Fruit fly (Drosophila melanogaster) whole organism, embryonic: ENCODE results near the gene CG14013.

ENCODE experiments used
- ATbp ChIP-seq: fragments of 200-800 bp; sonication (Bioruptor generic); optimal IDR thresholded peaks from 2 replicates; lab custom pipeline; 2017; ENCODE audit warnings: missing biosample characterization, mild to moderate bottlenecking, missing genetic modification characterization, missing genetic modification reagents
- CG1024 ChIP-seq: fragments of 200-800 bp; sonication (Bioruptor generic); IDR thresholded peaks from 2 replicates; pipeline ENCODE4 v1.3.6; 2022; ENCODE audit warnings: missing biosample characterization, missing genetic modification characterization
- CG11247 ChIP-seq: fragments of 200-800 bp; sonication (Bioruptor generic); IDR thresholded peaks from 2 replicates; pipeline ENCODE4 v1.3.6; 2022; ENCODE audit warnings: missing biosample characterization, missing genetic modification characterization
- CG12155 ChIP-seq: fragments of 200-800 bp; sonication (Bioruptor generic); optimal IDR thresholded peaks from 3 replicates; lab custom pipeline; 2016; ENCODE audit warnings: missing biosample characterization, missing genetic modification characterization
- CG12236 ChIP-seq: fragments of 200-800 bp; sonication (Bioruptor generic); optimal IDR thresholded peaks from 2 replicates; lab custom pipeline; 2016; ENCODE audit warnings: missing biosample characterization, missing genetic modification characterization
- CG13287 ChIP-seq: fragments of 200-800 bp; sonication (Bioruptor generic); IDR thresholded peaks from 2 replicates; pipeline ENCODE4 v1.3.6; 2022; ENCODE audit warnings: missing biosample characterization, missing genetic modification characterization; ENCODE audit not compliant: partially characterized antibody
- CG14710 ChIP-seq: fragments of 200-800 bp; sonication (Bioruptor generic); optimal IDR thresholded peaks from 3 replicates; lab custom pipeline; 2019; ENCODE audit warnings: missing biosample characterization, mild to moderate bottlenecking, missing genetic modification characterization, moderate library complexity
- CG14860 ChIP-seq: fragments of 200-800 bp; sonication (Bioruptor generic); IDR thresholded peaks from 3 replicates; pipeline ENCODE4 v1.3.6; 2022; ENCODE audit warnings: missing biosample characterization, missing genetic modification characterization; ENCODE audit not compliant: partially characterized antibody
- CG15479 ChIP-seq: fragments of 200-800 bp; sonication (Bioruptor generic); optimal IDR thresholded peaks from 3 replicates; lab custom pipeline; 2019; ENCODE audit warnings: missing biosample characterization, mild to moderate bottlenecking, missing genetic modification characterization, moderate library complexity
- CG2116 ChIP-seq: fragments of 200-800 bp; sonication (Bioruptor generic); optimal IDR thresholded peaks from 3 replicates; lab custom pipeline; 2018; ENCODE audit warnings: missing biosample characterization, mild to moderate bottlenecking, missing genetic modification characterization
- CG2199 ChIP-seq: fragments of 200-800 bp; sonication (Bioruptor generic); IDR thresholded peaks from 3 replicates; pipeline ENCODE4 v1.3.6; 2022; ENCODE audit warnings: missing biosample characterization, missing genetic modification characterization
- CG30431 ChIP-seq: fragments of 200-800 bp; sonication (Bioruptor generic); optimal IDR thresholded peaks from 2 replicates; lab custom pipeline; 2017; ENCODE audit warnings: missing biosample characterization, missing genetic modification characterization
- CG34422 ChIP-seq: fragments of 200-800 bp; sonication (Bioruptor generic); IDR thresholded peaks from 3 replicates; pipeline ENCODE4 v1.3.6; 2022; ENCODE audit warnings: missing biosample characterization, missing genetic modification characterization
- CG6272 ChIP-seq: fragments of 200-800 bp; sonication (Bioruptor generic); IDR thresholded peaks from 2 replicates; pipeline ENCODE4 v1.3.6; 2022; ENCODE audit warnings: missing biosample characterization, missing genetic modification characterization
- CG6654 ChIP-seq: fragments of 200-800 bp; sonication (Bioruptor generic); optimal IDR thresholded peaks from 2 replicates; lab custom pipeline; 2017; ENCODE audit warnings: missing biosample characterization, mild to moderate bottlenecking, missing genetic modification characterization
- CG7963 ChIP-seq: fragments of 200-800 bp; sonication (Bioruptor generic); IDR thresholded peaks from 3 replicates; pipeline ENCODE4 v1.3.6; 2022; ENCODE audit warnings: missing biosample characterization, missing genetic modification characterization; ENCODE audit not compliant: partially characterized antibody
- CG8765 ChIP-seq: fragments of 200-800 bp; sonication (Bioruptor generic); IDR thresholded peaks from 2 replicates; pipeline ENCODE4 v1.3.6; 2022; ENCODE audit warnings: missing biosample characterization, missing genetic modification characterization
- D ChIP-seq, 2 experiments: fragments of 200-800 bp in 1 of 2; fragments of >200 bp in 1 of 2; sonication (Bioruptor generic) in 1 of 2; optimal IDR thresholded peaks; 2 replicates in 1 of 2; 3 replicates in 1 of 2; lab custom pipeline; 2017; ENCODE audit warnings: mild to moderate bottlenecking in 1 of 2, missing biosample characterization in 1 of 2, missing genetic modification characterization in 1 of 2, missing genetic modification reagents in 1 of 2
- Doc3 ChIP-seq: fragments of 200-800 bp; sonication (Bioruptor generic); IDR thresholded peaks from 3 replicates; pipeline ENCODE4 v1.3.6; 2022; ENCODE audit warnings: missing biosample characterization, missing genetic modification characterization; ENCODE audit not compliant: partially characterized antibody
- Dref ChIP-seq: fragments of 200-800 bp; sonication (Bioruptor generic); IDR thresholded peaks from 2 replicates; pipeline ENCODE4 v1.3.6; 2022; ENCODE audit warnings: missing biosample characterization, missing genetic modification characterization
- GATAe ChIP-seq: fragments of 200-800 bp; sonication (Bioruptor generic); conservative IDR thresholded peaks from 2 replicates; pipeline ENCODE4 v1.3.6; 2022; ENCODE audit warnings: missing biosample characterization, missing genetic modification characterization
- HLH3B ChIP-seq: fragments of 200-800 bp; sonication (Bioruptor generic); IDR thresholded peaks from 2 replicates; pipeline ENCODE4 v1.3.6; 2022; ENCODE audit warnings: missing biosample characterization, missing genetic modification characterization
- HLH54F ChIP-seq: fragments of 200-800 bp; sonication (Bioruptor generic); optimal IDR thresholded peaks from 3 replicates; lab custom pipeline; 2016; ENCODE audit warnings: missing biosample characterization, missing genetic modification characterization
- HmgZ ChIP-seq: fragments of 200-800 bp; sonication (Bioruptor generic); optimal IDR thresholded peaks from 2 replicates; lab custom pipeline; 2018; ENCODE audit warnings: missing biosample characterization, mild to moderate bottlenecking, missing genetic modification characterization
- Jarid2 ChIP-seq: fragments of 200-800 bp; sonication (Bioruptor generic); optimal IDR thresholded peaks from 3 replicates; lab custom pipeline; 2017; ENCODE audit warnings: mild to moderate bottlenecking, missing biosample characterization, missing genetic modification reagents, missing genetic modification characterization
- Pdp1 ChIP-seq, 2 experiments: fragments of 200-800 bp; sonication (Bioruptor generic); optimal IDR thresholded peaks; 3 replicates each; lab custom pipeline; 2016; ENCODE audit warnings: missing biosample characterization in 2 of 2, missing genetic modification characterization in 2 of 2, mild to moderate bottlenecking in 1 of 2, moderate library complexity in 1 of 2
- Scr ChIP-seq: fragments of 200-800 bp; sonication (Bioruptor generic); IDR thresholded peaks from 2 replicates; pipeline ENCODE4 v1.3.6; 2022; ENCODE audit warnings: missing biosample characterization, missing genetic modification characterization; ENCODE audit not compliant: partially characterized antibody
- Sry-β ChIP-seq: fragments of 200-800 bp; sonication (Bioruptor generic); optimal IDR thresholded peaks from 2 replicates; lab custom pipeline; 2018; ENCODE audit warnings: missing biosample characterization, mild to moderate bottlenecking, missing genetic modification characterization, moderate library complexity
- Sry-δ ChIP-seq: fragments of 200-800 bp; sonication (Bioruptor generic); optimal IDR thresholded peaks from 2 replicates; lab custom pipeline; 2016; ENCODE audit warnings: missing biosample characterization, missing genetic modification characterization
- al ChIP-seq: fragments of 200-800 bp; sonication (Bioruptor generic); IDR thresholded peaks from 2 replicates; pipeline ENCODE4 v1.3.6; 2022; ENCODE audit warnings: missing biosample characterization, missing genetic modification characterization
- ato ChIP-seq: fragments of 200-800 bp; sonication (Bioruptor generic); IDR thresholded peaks from 2 replicates; pipeline ENCODE4 v1.3.6; 2022; ENCODE audit warnings: missing biosample characterization, missing genetic modification characterization; ENCODE audit not compliant: partially characterized antibody
- bbx ChIP-seq: fragments of 200-800 bp; sonication (Bioruptor generic); IDR thresholded peaks from 2 replicates; pipeline ENCODE4 v1.3.6; 2022; ENCODE audit warnings: missing biosample characterization, missing genetic modification characterization; ENCODE audit not compliant: partially characterized antibody
- cato ChIP-seq: fragments of 200-800 bp; sonication (Bioruptor generic); optimal IDR thresholded peaks from 2 replicates; lab custom pipeline; 2016; ENCODE audit warnings: missing biosample characterization, missing genetic modification characterization, borderline replicate concordance
- crp ChIP-seq, 2 experiments: fragments of 200-800 bp; sonication (Bioruptor generic); optimal IDR thresholded peaks; 2 replicates in 1 of 2; 3 replicates in 1 of 2; lab custom pipeline; 2017; ENCODE audit warnings: missing biosample characterization in 2 of 2, missing genetic modification characterization in 2 of 2, mild to moderate bottlenecking in 1 of 2, moderate library complexity in 1 of 2
- dysf ChIP-seq: fragments of 200-800 bp; sonication (Bioruptor generic); IDR thresholded peaks from 3 replicates; pipeline ENCODE4 v1.3.6; 2022; ENCODE audit warnings: missing biosample characterization, missing genetic modification characterization
- fd102C ChIP-seq: fragments of 200-800 bp; sonication (Bioruptor generic); optimal IDR thresholded peaks from 2 replicates; lab custom pipeline; 2018; ENCODE audit warnings: missing biosample characterization, mild to moderate bottlenecking, missing genetic modification characterization, moderate library complexity
- fd3F ChIP-seq: fragments of 200-800 bp; sonication (Bioruptor generic); optimal IDR thresholded peaks from 2 replicates; lab custom pipeline; 2018; ENCODE audit warnings: missing biosample characterization, mild to moderate bottlenecking, missing genetic modification characterization, moderate library complexity
- hbn ChIP-seq: fragments of 200-800 bp; sonication (Bioruptor generic); IDR thresholded peaks from 2 replicates; pipeline ENCODE4 v1.3.6; 2022; ENCODE audit warnings: missing biosample characterization, missing genetic modification characterization; ENCODE audit not compliant: partially characterized antibody
- luna ChIP-seq: fragments of 200-800 bp; sonication (Bioruptor generic); optimal IDR thresholded peaks from 2 replicates; lab custom pipeline; 2016; ENCODE audit warnings: missing biosample characterization, missing genetic modification characterization
- mam ChIP-seq: fragments of 200-800 bp; sonication (Bioruptor generic); optimal IDR thresholded peaks from 3 replicates; lab custom pipeline; 2016; ENCODE audit warnings: missing biosample characterization, missing genetic modification characterization
- nerfin-2 ChIP-seq: fragments of 200-800 bp; sonication (Bioruptor generic); IDR thresholded peaks from 2 replicates; pipeline ENCODE4 v1.3.6; 2022; ENCODE audit warnings: missing biosample characterization, missing genetic modification characterization; ENCODE audit not compliant: partially characterized antibody
- pzg ChIP-seq: fragments of 200-800 bp; sonication (Bioruptor generic); optimal IDR thresholded peaks from 3 replicates; lab custom pipeline; 2018; ENCODE audit warnings: missing biosample characterization, mild to moderate bottlenecking, missing genetic modification characterization, moderate library complexity
- slp2 ChIP-seq: fragments of 200-800 bp; sonication (Bioruptor generic); optimal IDR thresholded peaks from 2 replicates; lab custom pipeline; 2016; ENCODE audit warnings: missing biosample characterization, missing genetic modification characterization
- sna ChIP-seq: fragments of 200-800 bp; sonication (Bioruptor generic); IDR thresholded peaks from 2 replicates; pipeline ENCODE4 v1.3.6; 2022; ENCODE audit warnings: missing biosample characterization, missing genetic modification characterization; ENCODE audit not compliant: partially characterized antibody
- stwl ChIP-seq: fragments of 200-800 bp; sonication (Bioruptor generic); optimal IDR thresholded peaks from 3 replicates; lab custom pipeline; 2018; ENCODE audit warnings: missing biosample characterization, mild to moderate bottlenecking, missing genetic modification characterization, moderate library complexity
- tna ChIP-seq: fragments of 200-800 bp; sonication (Bioruptor generic); IDR thresholded peaks from 2 replicates; pipeline ENCODE4 v1.3.6; 2022; ENCODE audit warnings: missing biosample characterization, missing genetic modification characterization; ENCODE audit not compliant: partially characterized antibody
- ttk ChIP-seq: fragments of 200-800 bp; sonication (Bioruptor generic); IDR thresholded peaks from 2 replicates; pipeline ENCODE4 v2.1.2; 2022; ENCODE audit warnings: missing biosample characterization, missing genetic modification characterization
- zen2 ChIP-seq: fragments of 200-800 bp; sonication (Bioruptor generic); IDR thresholded peaks from 3 replicates; pipeline ENCODE4 v1.3.6; 2022; ENCODE audit warnings: missing biosample characterization, missing genetic modification characterization; ENCODE audit not compliant: partially characterized antibody

Gene CG14013

dm6 chr2L:5527861-5528260 is 25.8 kb downstream of the CG14013 start, which contains the start of gene CG31915 (continued):
- TF ChIP-seq fd102C (no peak), ttk (GFP tag; lab: Robert Waterston, UW) (no peak), al (no peak), luna (GFP tag; lab: Kevin White, UChicago) (no peak), CG1024 (GFP tag; lab: Robert Waterston, UW) (no peak), CG14710 (tag; lab: Kevin White, UChicago) (peak; percentile 88), CG11247 (no peak), HLH3B (no peak), cato (GFP tag; lab: Kevin White, UChicago) (no peak), ato (GFP tag; lab: Robert Waterston, UW) (peak; percentile 84), CG30431 (GFP tag; lab: Kevin White, UChicago) (no peak), GATAe (GFP tag; lab: Robert Waterston, UW) (no peak), fd3F (no peak), slp2 (GFP tag; lab: Kevin White, UChicago) (no peak), CG15479 (no peak), CG12155 (GFP tag; lab: Kevin White, UChicago) (no peak), Doc3 (peak; percentile 53; the same call in 2 of the 3 replicates), Dref (GFP tag; lab: Robert Waterston, UW) (peak; percentile 92), mam (GFP tag; lab: Kevin White, UChicago) (no peak), crp (GFP tag; optimal IDR thresholded peaks at IDR 0.05; lab: Kevin White, UChicago) (peak; percentile 23 to 85), Sry-β (no peak), CG6654 (GFP tag; lab: Kevin White, UChicago) (peak; percentile 100), HmgZ (tag; lab: Kevin White, UChicago) (peak; percentile 36), CG2199 (GFP tag; lab: Robert Waterston, UW) (0 out of 3 replicates have a peak, but pooled peaks have one; percentile 25), CG12236 (no peak), CG6272 (GFP tag; lab: Robert Waterston, UW) (no peak), HLH54F (GFP tag; lab: Kevin White, UChicago) (no peak), bbx (GFP tag; lab: Robert Waterston, UW) (peak; percentile 83), CG34422 (GFP tag; lab: Robert Waterston, UW) (peak; percentile 47; the same call in 1 of the 3 replicates), dysf (GFP tag; lab: Robert Waterston, UW) (no peak), Jarid2 (GFP tag; lab: Kevin White, UChicago) (no peak), Sry-δ (GFP tag; lab: Kevin White, UChicago) (peak; percentile 29)

dm6 chr2L:5526738-5527137 is 26.9 kb downstream of the CG14013 start, which contains the start of gene Cox11:
Cox11 (plus strand) TSS chr2L:5526957.
- peak; percentile 49; the same call in 2 of the 3 replicates for TF ChIP-seq zen2
- peak; percentile 64; the same call in 1 of the 2 replicates for TF ChIP-seq tna
- peak; percentile 54; the same call in 1 of the 2 replicates for TF ChIP-seq sna
- TF ChIP-seq Pdp1 (GFP tag; optimal IDR thresholded peaks at IDR 0.05; lab: Kevin White, UChicago): peak in 1 of 2 experiments; percentile 58
- peak; percentile 45; the same call in 1 of the 2 replicates for TF ChIP-seq nerfin-2
- TF ChIP-seq hbn (GFP tag; lab: Robert Waterston, UW): peak; percentile 27; the same call in 1 of the 2 replicates
- peak; percentile 51; the same call in 1 of the 3 replicates for TF ChIP-seq CG14860 (GFP tag; lab: Robert Waterston, UW)
- peak in 1 of 2 experiments; percentile 88 for TF ChIP-seq crp (GFP tag; optimal IDR thresholded peaks at IDR 0.05; lab: Kevin White, UChicago)
- no peak for TF ChIP-seq CG8765 (GFP tag; lab: Robert Waterston, UW)
- TF ChIP-seq D (optimal IDR thresholded peaks at IDR 0.05; lab: Kevin White, UChicago): no peak
- no peak for TF ChIP-seq D (GFP tag; optimal IDR thresholded peaks at IDR 0.05; lab: Kevin White, UChicago)
- TF ChIP-seq stwl (tag; lab: Kevin White, UChicago): peak; percentile 18
- TF ChIP-seq CG2116 (GFP tag; lab: Kevin White, UChicago): peak; percentile 23
- peak; percentile 59 for TF ChIP-seq Scr
- TF ChIP-seq CG13287 (GFP tag; lab: Robert Waterston, UW): peak; percentile 51
- peak; percentile 79 for TF ChIP-seq Dref (GFP tag; lab: Robert Waterston, UW)
- peak; percentile 35 for TF ChIP-seq pzg (GFP tag; lab: Kevin White, UChicago)
- TF ChIP-seq CG7963 (GFP tag; lab: Robert Waterston, UW): peak; percentile 53; the same call in 2 of the 3 replicates
- no peak for TF ChIP-seq ATbp (GFP tag; lab: Kevin White, UChicago)
